Fruit fly (Drosophila melanogaster) S2 (cell line): ENCODE data around the gene sds22.

Experiments used
- CG8478 ChIP-seq: fragments of >200 bp; optimal IDR thresholded peaks from 2 replicates; lab custom pipeline; 2018
- CTCF ChIP-seq, 2 experiments: fragments of >200 bp; optimal IDR thresholded peaks; 2 replicates each; lab custom pipeline; 2018

sds22 gene

dm6 chr3R:17420338-17420737, 28.9 kb downstream of the sds22 start, which contains the start of gene CG42835:
Gene CG42835, plus strand, starts transcription at chr3R:17420638.
- TF ChIP-seq CG8478 (lab: Kevin White, UChicago) (no peak), CTCF (optimal IDR thresholded peaks at IDR 0.05; lab: Kevin White, UChicago) (no peak)

DNA sequence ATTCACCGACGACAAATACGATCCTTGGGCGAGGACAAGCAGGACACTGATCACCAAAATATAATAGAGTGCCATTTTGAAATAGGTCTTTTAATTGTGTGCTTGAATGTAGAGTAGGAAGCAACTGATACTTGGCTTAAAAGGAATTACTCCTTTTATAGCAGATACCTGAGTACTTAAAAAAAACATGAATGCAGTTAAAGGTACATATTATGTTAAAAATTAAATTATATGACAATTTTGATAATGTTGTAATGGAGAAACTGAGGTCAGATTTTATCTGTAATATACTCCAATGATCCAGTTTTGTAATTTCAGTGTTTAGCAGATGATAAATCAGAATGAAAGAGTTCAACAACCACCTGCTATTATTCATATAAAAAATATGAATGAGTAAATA, 30.7 kb downstream of the sds22 start, which contains the start of gene CG14332:
Gene CG14332, minus strand, starts transcription at position 101 of the 400 bp plus-strand sequence.
- TF ChIP-seq CTCF (optimal IDR thresholded peaks at IDR 0.05; lab: Kevin White, UChicago): no peak
- no peak for TF ChIP-seq CG8478 (lab: Kevin White, UChicago)

dm6 chr3R:17425417-17425915, 34.1 kb downstream of the sds22 start, which contains the start of gene cysu:
Gene cysu, plus strand, starts transcription at chr3R:17425768.
- TF ChIP-seq CG8478 (lab: Kevin White, UChicago) (no peak), CTCF (optimal IDR thresholded peaks at IDR 0.05; lab: Kevin White, UChicago) (no peak)

DNA sequence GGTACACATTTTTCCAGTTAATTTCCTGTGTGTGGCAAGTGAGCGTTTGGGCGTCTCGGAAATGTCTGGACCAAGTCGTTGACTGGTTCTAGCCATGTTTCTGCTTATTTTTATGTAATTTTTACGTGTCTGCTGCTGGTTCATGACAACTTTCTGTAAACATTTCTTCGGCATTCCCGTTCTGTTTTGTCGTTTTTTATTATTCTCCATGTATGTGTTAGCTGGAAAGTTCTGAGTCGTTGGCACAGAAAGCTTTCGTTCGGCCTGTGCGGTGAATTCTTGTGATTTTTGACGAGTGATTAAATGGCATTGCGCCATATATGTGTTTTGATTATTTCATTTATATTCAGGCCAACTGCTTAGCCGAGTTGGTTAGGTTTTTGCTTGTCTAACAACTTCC, 34.9 kb downstream of the sds22 start:
- TF ChIP-seq CTCF (optimal IDR thresholded peaks at IDR 0.05; lab: Kevin White, UChicago) (no peak), CG8478 (lab: Kevin White, UChicago) (no peak)

- TF ChIP-seq CG8478 (lab: Kevin White, UChicago): no peak
- TF ChIP-seq CTCF (optimal IDR thresholded peaks at IDR 0.05; lab: Kevin White, UChicago): no peak
These were observed 39.1 kb downstream of the sds22 start for dm6 chr3R:17430481-17430880.

- TF ChIP-seq CG8478 (lab: Kevin White, UChicago) (no peak), CTCF (optimal IDR thresholded peaks at IDR 0.05; lab: Kevin White, UChicago) (no peak)
These were observed 41.7 kb downstream of the sds22 start for dm6 chr3R:17433117-17433516.

DNA sequence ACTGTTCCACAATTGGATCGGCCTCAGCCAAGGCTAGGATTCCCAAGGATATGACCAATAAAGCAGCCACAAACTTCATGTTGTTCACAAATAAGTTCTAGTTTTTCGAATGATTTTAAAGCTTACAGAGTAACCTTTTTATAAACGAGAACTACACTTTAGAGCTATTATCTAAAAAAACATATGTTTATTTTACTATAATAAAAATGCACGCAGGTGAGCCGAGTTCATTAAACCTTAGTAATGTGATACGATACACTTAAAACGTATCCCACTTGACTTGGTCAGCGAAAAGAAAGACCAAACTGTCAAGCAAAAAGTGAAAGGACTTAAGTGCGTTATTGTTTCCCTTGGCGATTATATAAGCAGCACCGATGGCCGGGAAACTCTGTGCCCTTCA, 42.9 kb downstream of the sds22 start, which contains the start of gene CG44090:
Gene CG44090, minus strand, starts transcription at position 101 of the 400 bp plus-strand sequence.
- no peak for TF ChIP-seq CG8478 (lab: Kevin White, UChicago)
- no peak for TF ChIP-seq CTCF (optimal IDR thresholded peaks at IDR 0.05; lab: Kevin White, UChicago)

DNA sequence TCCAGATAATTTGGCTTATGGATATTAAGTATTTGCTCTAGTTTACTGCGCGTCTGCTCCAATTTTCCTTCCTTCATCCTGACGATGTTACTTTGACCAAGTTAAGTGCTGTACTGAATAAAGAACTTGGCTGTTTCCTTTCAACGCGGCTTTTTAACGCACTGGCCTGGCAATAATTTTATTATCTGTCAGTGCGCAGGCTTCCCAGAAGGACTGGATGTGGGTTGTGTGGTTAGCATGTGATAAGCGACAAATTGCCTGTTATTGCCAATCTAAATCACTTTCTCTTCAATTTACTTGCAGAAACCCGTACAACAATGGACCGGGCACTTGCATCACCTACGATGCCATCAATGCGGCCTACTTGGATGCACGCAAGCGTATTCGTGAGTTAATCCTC, 49.2 kb downstream of the sds22 start, which contains the start of gene CG14331:
Gene CG14331, minus strand, starts transcription at position 101 of the 400 bp plus-strand sequence.
- TF ChIP-seq CG8478 (lab: Kevin White, UChicago) (no peak), CTCF (optimal IDR thresholded peaks at IDR 0.05; lab: Kevin White, UChicago) (no peak)
